Worm (Caenorhabditis elegans): ENCODE measurements around the gene F28B4.1.

DNA sequence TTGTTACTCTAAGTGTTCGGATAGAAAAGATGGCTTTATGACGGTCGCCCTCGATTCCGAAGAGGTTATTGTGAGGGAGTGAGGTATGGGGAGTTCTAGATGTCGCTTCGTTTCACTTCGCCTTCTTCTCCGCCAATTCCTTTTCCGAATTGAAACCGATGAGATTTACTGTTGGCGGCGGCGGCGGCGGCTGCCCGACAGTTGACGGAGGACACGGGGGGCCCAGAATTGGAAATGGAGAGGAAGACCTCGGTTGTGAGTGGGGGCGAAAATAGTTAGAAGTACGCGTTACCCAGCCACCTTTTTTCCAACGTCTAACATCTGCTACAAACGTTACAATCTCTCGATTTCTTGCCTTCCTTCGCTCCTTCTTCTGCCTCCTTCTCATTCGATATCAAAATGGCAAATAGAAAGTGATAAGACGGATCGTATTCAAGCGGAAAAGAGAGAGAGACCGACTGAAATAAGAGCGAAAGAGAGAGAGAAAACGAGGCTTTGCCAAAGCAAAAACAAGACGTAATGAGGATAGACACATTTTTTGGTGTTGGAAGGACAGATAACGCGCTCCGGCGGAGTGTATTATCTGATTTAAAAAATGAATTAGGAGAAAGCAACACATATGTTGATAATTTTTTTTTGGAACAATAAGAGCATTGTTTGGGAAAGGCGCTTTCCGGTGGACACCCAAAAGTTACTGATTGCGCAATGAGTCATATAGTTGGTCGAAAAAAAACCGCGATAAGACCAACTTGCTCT is 13.3 kb downstream of the F28B4.1 start:
- TF ChIP-seq ceh-2 (tag; optimal IDR thresholded peaks at IDR 0.05), result no peak
- TF ChIP-seq hlh-15 (tag; optimal IDR thresholded peaks at IDR 0.05), result no peak
- no peak for TF ChIP-seq npax-4 (tag; optimal IDR thresholded peaks at IDR 0.05)
- TF ChIP-seq sox-4 (tag; optimal IDR thresholded peaks at IDR 0.05), result no peak
- no peak for TF ChIP-seq rnt-1 (tag; optimal IDR thresholded peaks at IDR 0.05)
- TF ChIP-seq nhr-232 (tag; optimal IDR thresholded peaks at IDR 0.05), result no peak
- no peak for TF ChIP-seq pha-2 (tag; optimal IDR thresholded peaks at IDR 0.05)
